Fruit fly (Drosophila melanogaster): ENCODE results near the gene mRpL45.
A peak's percentile ranks its signal among the peaks of the same experiment; 100 is the strongest.

The mRpL45 gene

dm6 chr3R:22589311-22589710, 29.0 kb upstream of the mRpL45 start (continued):
- TF ChIP-seq sd (tag; optimal IDR thresholded peaks at IDR 0.05): no peak
- TF ChIP-seq ftz-f1 (GFP tag; optimal IDR thresholded peaks at IDR 0.05): no peak
- no peak for TF ChIP-seq HmgZ (tag; optimal IDR thresholded peaks at IDR 0.05)
- no peak for TF ChIP-seq Usf (GFP tag; optimal IDR thresholded peaks at IDR 0.05)
- no peak for TF ChIP-seq CG9437 (GFP tag; optimal IDR thresholded peaks at IDR 0.05)
- TF ChIP-seq eyg (GFP tag; optimal IDR thresholded peaks at IDR 0.05): no peak
- TF ChIP-seq HLHmδ (GFP tag; optimal IDR thresholded peaks at IDR 0.05): no peak
- no peak for TF ChIP-seq CG10431 (GFP tag; optimal IDR thresholded peaks at IDR 0.05)
- no peak for TF ChIP-seq sc (optimal IDR thresholded peaks at IDR 0.05)
- peak; percentile 47 for TF ChIP-seq sc (GFP tag; optimal IDR thresholded peaks at IDR 0.05)
- peak; percentile 14 for TF ChIP-seq bcd (GFP tag; optimal IDR thresholded peaks at IDR 0.05)
- TF ChIP-seq sna (GFP tag; IDR thresholded peaks at IDR 0.05; ENCODE audit: partially characterized antibody): no peak
- TF ChIP-seq CG5180 (GFP tag; optimal IDR thresholded peaks at IDR 0.05): peak; percentile 45
- no peak for TF ChIP-seq CG2889 (GFP tag; IDR thresholded peaks at IDR 0.05)
- TF ChIP-seq chif (GFP tag; optimal IDR thresholded peaks at IDR 0.05): peak; percentile 2 to 31
- no peak for TF ChIP-seq ab (GFP tag; optimal IDR thresholded peaks at IDR 0.05)
- peak; percentile 65 for TF ChIP-seq CG2678 (tag; optimal IDR thresholded peaks at IDR 0.05)
- no peak for TF ChIP-seq CG34422 (GFP tag; IDR thresholded peaks at IDR 0.05)
- no peak for TF ChIP-seq CG10959 (GFP tag; IDR thresholded peaks at IDR 0.05)
- TF ChIP-seq nerfin-2 (GFP tag; IDR thresholded peaks at IDR 0.05; ENCODE audit: partially characterized antibody): no peak
- peak; percentile 14 for TF ChIP-seq CG4424 (GFP tag; optimal IDR thresholded peaks at IDR 0.05)
- TF ChIP-seq BtbVII (GFP tag; optimal IDR thresholded peaks at IDR 0.05): peak; percentile 20
- no peak for TF ChIP-seq cato (GFP tag; optimal IDR thresholded peaks at IDR 0.05; ENCODE audit: borderline replicate concordance)
- TF ChIP-seq grn (GFP tag; optimal IDR thresholded peaks at IDR 0.05): no peak
- TF ChIP-seq CG9817 (tag; optimal IDR thresholded peaks at IDR 0.05): no peak
- no peak for TF ChIP-seq HmgD (GFP tag; optimal IDR thresholded peaks at IDR 0.05)
- TF ChIP-seq croc (GFP tag; conservative IDR thresholded peaks at IDR 0.05): no peak
- no peak for TF ChIP-seq Dp (GFP tag; optimal IDR thresholded peaks at IDR 0.05)
- TF ChIP-seq Fer3 (tag; optimal IDR thresholded peaks at IDR 0.05): peak; percentile 32
- no peak for TF ChIP-seq cwo (GFP tag; optimal IDR thresholded peaks at IDR 0.05)
- TF ChIP-seq Trl (optimal IDR thresholded peaks at IDR 0.05): no peak
- TF ChIP-seq Trl (GFP tag; optimal IDR thresholded peaks at IDR 0.05): no peak
- no peak for TF ChIP-seq crc (GFP tag; optimal IDR thresholded peaks at IDR 0.05)
- no peak for TF ChIP-seq CG10321 (GFP tag; IDR thresholded peaks at IDR 0.05)
- no peak for TF ChIP-seq jigr1 (GFP tag; IDR thresholded peaks at IDR 0.05)
- TF ChIP-seq CG6272 (GFP tag; IDR thresholded peaks at IDR 0.05): no peak
- TF ChIP-seq kni (GFP tag; optimal IDR thresholded peaks at IDR 0.05): no peak
- no peak for TF ChIP-seq amos (GFP tag; IDR thresholded peaks at IDR 0.05; ENCODE audit: partially characterized antibody)
- TF ChIP-seq CG14667 (GFP tag; IDR thresholded peaks at IDR 0.05): no peak
- TF ChIP-seq gsb-n (tag; optimal IDR thresholded peaks at IDR 0.05): peak; percentile 69
- peak; percentile 20 for TF ChIP-seq pfk (GFP tag; optimal IDR thresholded peaks at IDR 0.05)
- no peak for TF ChIP-seq Rx (GFP tag; IDR thresholded peaks at IDR 0.05)
- no peak for TF ChIP-seq CG11560 (tag; IDR thresholded peaks at IDR 0.05)
- TF ChIP-seq CG7987 (GFP tag; optimal IDR thresholded peaks at IDR 0.05): peak; percentile 77
- TF ChIP-seq stwl (tag; optimal IDR thresholded peaks at IDR 0.05): no peak
- no peak for TF ChIP-seq CG9876 (GFP tag; optimal IDR thresholded peaks at IDR 0.05)
- no peak for TF ChIP-seq CG13775 (GFP tag; optimal IDR thresholded peaks at IDR 0.05)
- no peak for TF ChIP-seq CG42726 (GFP tag; IDR thresholded peaks at IDR 0.05; ENCODE audit: partially characterized antibody)
- TF ChIP-seq CG12219 (GFP tag; optimal IDR thresholded peaks at IDR 0.05): peak; percentile 46
- TF ChIP-seq CG4820 (GFP tag; optimal IDR thresholded peaks at IDR 0.05): no peak
- no peak for TF ChIP-seq CG43689 (GFP tag; IDR thresholded peaks at IDR 0.05)
- no peak for TF ChIP-seq HLH54F (GFP tag; optimal IDR thresholded peaks at IDR 0.05)
